Worm (Caenorhabditis elegans): Measurements from ENCODE around the gene B0507.4.

DNA sequence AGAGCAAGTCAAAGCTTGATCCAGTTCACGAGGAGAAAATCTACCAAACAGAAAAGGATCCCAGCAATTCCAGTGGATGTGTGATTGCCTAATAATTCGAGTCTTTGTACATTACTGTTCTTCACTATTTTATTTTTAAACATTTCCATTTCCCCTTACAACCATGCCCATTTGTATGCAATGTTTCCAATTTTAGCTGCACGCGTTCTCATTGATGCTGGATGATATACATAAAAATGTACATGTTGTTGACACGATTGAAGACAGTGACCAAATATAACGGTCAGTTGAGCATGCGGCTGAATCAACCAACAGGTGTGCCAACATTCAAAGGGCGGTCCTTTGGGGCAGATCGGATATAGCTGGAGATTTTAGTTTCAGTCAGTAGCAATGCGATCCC is 21.5 kb downstream of the B0507.4 start, which contains the start of gene B0507.1:
- TF ChIP-seq snpc-4 (tag; optimal IDR thresholded peaks at IDR 0.05) (no peak), fos-1 (tag; optimal IDR thresholded peaks at IDR 0.05) (no peak), egl-27 (tag; optimal IDR thresholded peaks at IDR 0.05) (no peak), blmp-1 (tag; optimal IDR thresholded peaks at IDR 0.05; ENCODE audit: insufficient read depth) (no peak), nhr-25 (tag; optimal IDR thresholded peaks at IDR 0.05) (no peak), ama-1 (optimal IDR thresholded peaks at IDR 0.05) (no peak), nhr-11 (tag; optimal IDR thresholded peaks at IDR 0.05) (no peak), lin-11 (tag; optimal IDR thresholded peaks at IDR 0.05) (no peak), nhr-21 (tag; optimal IDR thresholded peaks at IDR 0.05) (no peak), unc-55 (GFP tag; optimal IDR thresholded peaks at IDR 0.05) (no peak), nhr-12 (tag; optimal IDR thresholded peaks at IDR 0.05) (no peak), skn-1 (tag; optimal IDR thresholded peaks at IDR 0.05) (no peak), F13H6.1 (tag; optimal IDR thresholded peaks at IDR 0.05) (no peak), dmd-4 (tag; optimal IDR thresholded peaks at IDR 0.05) (no peak)

All from whole organism, L2 larva.